Worm (Caenorhabditis elegans): ENCODE measurements around the gene tceb-3.
A peak's percentile ranks its signal among the peaks of the same experiment; 100 is the strongest.

tceb-3 gene

ce11 chrII:10950107-10950679 lies 3.0 kb upstream of the tceb-3 start, which contains the start of gene gst-5 (continued):
- TF ChIP-seq lin-35 (GFP tag; optimal IDR thresholded peaks at IDR 0.05) (peak in 1 of 2 experiments; percentile 53), sup-37 (GFP tag; optimal IDR thresholded peaks at IDR 0.05) (no peak), nhr-237 (tag; optimal IDR thresholded peaks at IDR 0.05) (peak; percentile 72), nhr-90 (tag; optimal IDR thresholded peaks at IDR 0.05; ENCODE audit: poor library complexity) (peak; percentile 43), irx-1 (tag; optimal IDR thresholded peaks at IDR 0.05) (peak; percentile 3), fkh-8 (tag; optimal IDR thresholded peaks at IDR 0.05) (peak; percentile 59), skn-1 (tag; optimal IDR thresholded peaks at IDR 0.05) (peak; percentile 99), nhr-47 (tag; optimal IDR thresholded peaks at IDR 0.05) (peak; percentile 50), rnt-1 (tag; optimal IDR thresholded peaks at IDR 0.05) (peak; percentile 71), isw-1 (GFP tag; IDR thresholded peaks at IDR 0.05) (peak; percentile 27), xbp-1 (tag; optimal IDR thresholded peaks at IDR 0.05) (peak; percentile 27), nhr-71 (tag; optimal IDR thresholded peaks at IDR 0.05) (peak; percentile 79), zip-4 (GFP tag; optimal IDR thresholded peaks at IDR 0.05) (peak; percentile 41), nhr-12 (tag; optimal IDR thresholded peaks at IDR 0.05) (no peak), lsy-2 (tag; optimal IDR thresholded peaks at IDR 0.05) (peak; percentile 36 to 60), ceh-63 (GFP tag; optimal IDR thresholded peaks at IDR 0.05) (no peak), C16A3.4 (tag; optimal IDR thresholded peaks at IDR 0.05) (no peak), hlh-17 (GFP tag; optimal IDR thresholded peaks at IDR 0.05; ENCODE audit: borderline replicate concordance) (no peak), swsn-7 (tag; optimal IDR thresholded peaks at IDR 0.05) (peak; percentile 43), nhr-28 (tag; optimal IDR thresholded peaks at IDR 0.05) (peak; percentile 59), sox-4 (tag; optimal IDR thresholded peaks at IDR 0.05) (no peak), nhr-20 (tag; optimal IDR thresholded peaks at IDR 0.05) (peak; percentile 68), blmp-1 (tag; optimal IDR thresholded peaks at IDR 0.05) (peak; percentile 68), elt-3 (tag; optimal IDR thresholded peaks at IDR 0.05) (no peak), egl-27 (tag; optimal IDR thresholded peaks at IDR 0.05) (peak in 1 of 2 experiments; percentile 13), aly-2 (tag; optimal IDR thresholded peaks at IDR 0.05) (no peak), elt-2 (tag; optimal IDR thresholded peaks at IDR 0.05) (peak; percentile 16), unc-86 (tag; optimal IDR thresholded peaks at IDR 0.05) (no peak)

ce11 chrII:10949383-10949782 lies 2.2 kb upstream of the tceb-3 start:
- TF ChIP-seq elt-2 (tag; optimal IDR thresholded peaks at IDR 0.05) (peak; percentile 20), fkh-8 (tag; optimal IDR thresholded peaks at IDR 0.05) (no peak), nhr-11 (tag; optimal IDR thresholded peaks at IDR 0.05) (no peak), snpc-4 (tag; optimal IDR thresholded peaks at IDR 0.05) (no peak), pqm-1 (tag; optimal IDR thresholded peaks at IDR 0.05) (no peak), lin-35 (GFP tag; optimal IDR thresholded peaks at IDR 0.05) (peak in 1 of 2 experiments; percentile 2), nhr-77 (tag; optimal IDR thresholded peaks at IDR 0.05) (no peak)

ce11 chrII:10948236-10949025 lies 1.2 kb upstream of the tceb-3 start:
- TF ChIP-seq lin-14 (GFP tag; optimal IDR thresholded peaks at IDR 0.05), result peak; percentile 27
- TF ChIP-seq C16A3.4 (tag; optimal IDR thresholded peaks at IDR 0.05), result no peak
- peak; percentile 20 for TF ChIP-seq nhr-71 (tag; optimal IDR thresholded peaks at IDR 0.05)
- TF ChIP-seq nhr-47 (tag; optimal IDR thresholded peaks at IDR 0.05), result no peak
- peak; percentile 15 to 64 for TF ChIP-seq lin-35 (GFP tag; optimal IDR thresholded peaks at IDR 0.05)
- no peak for TF ChIP-seq fkh-4 (tag; optimal IDR thresholded peaks at IDR 0.05; ENCODE audit: borderline replicate concordance)
- peak; percentile 14 for TF ChIP-seq blmp-1 (tag; optimal IDR thresholded peaks at IDR 0.05)
- peak in 2 of 3 experiments; percentile 34 to 65 for TF ChIP-seq dpl-1 (GFP tag; optimal IDR thresholded peaks at IDR 0.05)
- TF ChIP-seq fos-1 (tag; optimal IDR thresholded peaks at IDR 0.05), result no peak
- no peak for TF ChIP-seq Y116A8C.19 (tag; optimal IDR thresholded peaks at IDR 0.05; ENCODE audit: borderline replicate concordance)
- TF ChIP-seq nhr-20 (tag; optimal IDR thresholded peaks at IDR 0.05), result no peak
- peak; percentile 73 for TF ChIP-seq nhr-85 (tag)
- TF ChIP-seq unc-30 (tag; optimal IDR thresholded peaks at IDR 0.05), result no peak
- TF ChIP-seq lin-39 (tag; optimal IDR thresholded peaks at IDR 0.05), result peak; percentile 49
- no peak for TF ChIP-seq ets-5 (GFP tag; IDR thresholded peaks at IDR 0.05)
- TF ChIP-seq irx-1 (tag; optimal IDR thresholded peaks at IDR 0.05), result no peak
- TF ChIP-seq efl-1 (optimal IDR thresholded peaks at IDR 0.05), result peak; percentile 54 to 82
- peak; percentile 66 to 84 for TF ChIP-seq efl-1 (GFP tag; optimal IDR thresholded peaks at IDR 0.05 in 1 of 2)
